Fruit fly (Drosophila melanogaster) whole organism, embryonic: ENCODE data around the gene dimm.

ENCODE experiments used
- CG10209 ChIP-seq: fragments of 200-800 bp; sonication (Bioruptor generic); optimal IDR thresholded peaks from 3 replicates; lab custom pipeline; 2017; ENCODE audit warnings: missing biosample characterization, mild to moderate bottlenecking, missing genetic modification characterization, missing genetic modification reagents
- CG10959 ChIP-seq: fragments of 200-800 bp; sonication (Bioruptor generic); IDR thresholded peaks from 2 replicates; pipeline ENCODE4 v1.3.6; 2022; ENCODE audit warnings: missing biosample characterization, missing genetic modification characterization
- CG11085 ChIP-seq: fragments of 200-800 bp; sonication (Bioruptor generic); IDR thresholded peaks from 2 replicates; pipeline ENCODE4 v1.3.6; 2022; ENCODE audit warnings: missing biosample characterization, missing genetic modification characterization
- CG13123 ChIP-seq: fragments of 200-800 bp; sonication (Bioruptor generic); optimal IDR thresholded peaks from 2 replicates; lab custom pipeline; 2016; ENCODE audit warnings: missing biosample characterization, missing genetic modification characterization
- CG14710 ChIP-seq: fragments of 200-800 bp; sonication (Bioruptor generic); optimal IDR thresholded peaks from 3 replicates; lab custom pipeline; 2019; ENCODE audit warnings: missing biosample characterization, mild to moderate bottlenecking, missing genetic modification characterization, moderate library complexity
- CG15011 ChIP-seq: fragments of 200-800 bp; sonication (Bioruptor generic); optimal IDR thresholded peaks from 3 replicates; lab custom pipeline; 2018; ENCODE audit warnings: missing biosample characterization, mild to moderate bottlenecking, missing genetic modification characterization
- CG15479 ChIP-seq: fragments of 200-800 bp; sonication (Bioruptor generic); optimal IDR thresholded peaks from 3 replicates; lab custom pipeline; 2019; ENCODE audit warnings: missing biosample characterization, mild to moderate bottlenecking, missing genetic modification characterization, moderate library complexity
- CG17802 ChIP-seq: fragments of 200-800 bp; sonication (Bioruptor generic); optimal IDR thresholded peaks from 2 replicates; lab custom pipeline; 2018; ENCODE audit warnings: missing biosample characterization, mild to moderate bottlenecking, missing genetic modification characterization, moderate library complexity
- CG17829 ChIP-seq: fragments of 200-800 bp; optimal IDR thresholded peaks from 2 replicates; lab custom pipeline; 2019; ENCODE audit warnings: missing biosample characterization, mild to moderate bottlenecking, missing genetic modification characterization, moderate library complexity
- CG2120 ChIP-seq: fragments of 200-800 bp; sonication (Bioruptor generic); optimal IDR thresholded peaks from 3 replicates; lab custom pipeline; 2016; ENCODE audit warnings: missing biosample characterization, missing genetic modification characterization
- CG31224 ChIP-seq: fragments of 200-800 bp; sonication (Bioruptor generic); IDR thresholded peaks from 2 replicates; pipeline ENCODE4 v1.3.6; 2022; ENCODE audit warnings: missing biosample characterization, missing genetic modification characterization
- CG31441 ChIP-seq: fragments of 200-800 bp; sonication (Bioruptor generic); IDR thresholded peaks from 2 replicates; pipeline ENCODE4 v1.3.6; 2022; ENCODE audit warnings: missing biosample characterization, missing genetic modification characterization
- CG34224 ChIP-seq: fragments of 200-800 bp; sonication (Bioruptor generic); IDR thresholded peaks from 3 replicates; pipeline ENCODE4 v1.3.6; 2022; ENCODE audit warnings: missing biosample characterization, missing genetic modification characterization; ENCODE audit not compliant: partially characterized antibody
- CG3726 ChIP-seq: fragments of 200-800 bp; sonication (Bioruptor generic); IDR thresholded peaks from 3 replicates; pipeline ENCODE4, ENCODE4 v1.3.6; 2022; ENCODE audit warnings: missing biosample characterization, missing genetic modification characterization
- CG4404 ChIP-seq: fragments of 200-800 bp; sonication (Bioruptor generic); IDR thresholded peaks from 2 replicates; pipeline ENCODE4 v1.3.6; 2022; ENCODE audit warnings: missing biosample characterization, missing genetic modification characterization
- CG4707 ChIP-seq: fragments of 200-800 bp; sonication (Bioruptor generic); optimal IDR thresholded peaks from 2 replicates; lab custom pipeline; 2018; ENCODE audit warnings: missing biosample characterization, mild to moderate bottlenecking, missing genetic modification characterization, moderate library complexity
- CG7357 ChIP-seq: fragments of 200-800 bp; sonication (Bioruptor generic); IDR thresholded peaks from 3 replicates; pipeline ENCODE4 v1.3.6; 2022; ENCODE audit warnings: missing biosample characterization, missing genetic modification characterization
- CG9797 ChIP-seq: fragments of 200-800 bp; sonication (Bioruptor generic); optimal IDR thresholded peaks from 3 replicates; lab custom pipeline; 2018; ENCODE audit warnings: missing biosample characterization, mild to moderate bottlenecking, missing genetic modification characterization
- Dbx ChIP-seq: fragments of 200-800 bp; sonication (Bioruptor generic); IDR thresholded peaks from 3 replicates; pipeline ENCODE4 v1.3.6; 2022; ENCODE audit warnings: missing biosample characterization, missing genetic modification characterization
- Doc2 ChIP-seq: fragments of 200-800 bp; sonication (Bioruptor generic); IDR thresholded peaks from 2 replicates; pipeline ENCODE4 v1.3.6; 2022; ENCODE audit warnings: missing biosample characterization, missing genetic modification characterization
- Dp ChIP-seq: fragments of 200-800 bp; sonication (Bioruptor generic); optimal IDR thresholded peaks from 2 replicates; lab custom pipeline; 2018; ENCODE audit warnings: missing biosample characterization, mild to moderate bottlenecking, missing genetic modification characterization, moderate library complexity
- Drgx ChIP-seq: fragments of 200-800 bp; sonication (Bioruptor generic); IDR thresholded peaks from 2 replicates; pipeline ENCODE4 v1.3.6; 2022; ENCODE audit warnings: missing biosample characterization, missing genetic modification characterization
- E2f2 ChIP-seq: fragments of 200-800 bp; sonication (Bioruptor generic); IDR thresholded peaks from 2 replicates; pipeline ENCODE4 v1.3.6; 2022; ENCODE audit warnings: missing biosample characterization, missing genetic modification characterization
- HLHmδ ChIP-seq: fragments of 200-800 bp; sonication (Bioruptor generic); optimal IDR thresholded peaks from 2 replicates; lab custom pipeline; 2018; ENCODE audit warnings: missing biosample characterization, mild to moderate bottlenecking, missing genetic modification characterization, moderate library complexity
- Hr78 ChIP-seq, 2 experiments: fragments of 200-800 bp in 1 of 2; fragments of >200 bp in 1 of 2; sonication (Bioruptor generic) in 1 of 2; optimal IDR thresholded peaks; 2 replicates each; lab custom pipeline; 2017 to 2019; ENCODE audit warnings: missing biosample characterization in 2 of 2, missing genetic modification characterization in 2 of 2, mild to moderate bottlenecking in 1 of 2, moderate library complexity in 1 of 2
- Lpt ChIP-seq: fragments of >200 bp; optimal IDR thresholded peaks from 2 replicates; lab custom pipeline; 2018; ENCODE audit warnings: missing biosample characterization, missing genetic modification characterization
- MBD-R2 ChIP-seq: fragments of 200-800 bp; sonication (Bioruptor generic); IDR thresholded peaks from 2 replicates; pipeline ENCODE4 v1.3.6; 2022; ENCODE audit warnings: missing biosample characterization, missing genetic modification characterization
- NC2β ChIP-seq: fragments of 200-800 bp; sonication (Bioruptor generic); optimal IDR thresholded peaks from 2 replicates; lab custom pipeline; 2016; ENCODE audit warnings: missing biosample characterization, missing genetic modification characterization
- Poxn ChIP-seq: fragments of 200-800 bp; sonication (Bioruptor generic); IDR thresholded peaks from 2 replicates; pipeline ENCODE4 v1.3.6; 2022; ENCODE audit warnings: missing biosample characterization, missing genetic modification characterization
- Ptx1 ChIP-seq: fragments of 200-800 bp; sonication (Bioruptor generic); IDR thresholded peaks from 2 replicates; pipeline ENCODE4 v1.3.6; 2022; ENCODE audit warnings: missing biosample characterization, missing genetic modification characterization
- Rfx ChIP-seq: fragments of 200-800 bp; sonication (Bioruptor generic); IDR thresholded peaks from 2 replicates; pipeline ENCODE4 v1.3.6; 2022; ENCODE audit warnings: missing biosample characterization, missing genetic modification characterization
- Sox102F ChIP-seq: fragments of 200-800 bp; sonication (Bioruptor generic); optimal IDR thresholded peaks from 2 replicates; lab custom pipeline; 2018; ENCODE audit warnings: missing biosample characterization, mild to moderate bottlenecking, missing genetic modification characterization, moderate library complexity
- Ssrp ChIP-seq: fragments of 200-800 bp; sonication (Bioruptor generic); optimal IDR thresholded peaks from 2 replicates; lab custom pipeline; 2018; ENCODE audit warnings: missing biosample characterization, mild to moderate bottlenecking, missing genetic modification characterization, moderate library complexity
- TFAM ChIP-seq: fragments of 200-800 bp; sonication (Bioruptor generic); optimal IDR thresholded peaks from 2 replicates; lab custom pipeline; 2017; ENCODE audit warnings: missing biosample characterization, missing genetic modification characterization, inconsistent platforms
- Trl ChIP-seq, 3 experiments: fragments of >200 bp in 2 of 3; fragments of 200-800 bp in 1 of 3; sonication (Bioruptor generic) in 1 of 3; optimal IDR thresholded peaks; 2 replicates in 1 of 3; 3 replicates in 2 of 3; lab custom pipeline; 2016 to 2017; ENCODE audit warnings: missing biosample characterization in 1 of 3, missing genetic modification characterization in 1 of 3
- Usf ChIP-seq: fragments of 200-800 bp; sonication (Bioruptor generic); optimal IDR thresholded peaks from 2 replicates; lab custom pipeline; 2017; ENCODE audit warnings: missing genotype, missing biosample characterization, missing genetic modification characterization
- bsh ChIP-seq, 2 experiments: fragments of 200-800 bp; sonication (Bioruptor generic); optimal IDR thresholded peaks; 2 replicates each; lab custom pipeline; 2017 to 2018; ENCODE audit warnings: mild to moderate bottlenecking in 2 of 2, missing biosample characterization in 2 of 2, missing genetic modification characterization in 2 of 2, moderate library complexity in 1 of 2
- chm ChIP-seq: fragments of 200-800 bp; sonication (Bioruptor generic); IDR thresholded peaks from 2 replicates; pipeline ENCODE4 v1.3.6; 2022; ENCODE audit warnings: missing biosample characterization, missing genetic modification characterization
- fd64A ChIP-seq: fragments of 200-800 bp; sonication (Bioruptor generic); optimal IDR thresholded peaks from 3 replicates; lab custom pipeline; 2018; ENCODE audit warnings: missing biosample characterization, mild to moderate bottlenecking, missing genetic modification characterization
- gce ChIP-seq: fragments of 200-800 bp; sonication (Bioruptor generic); IDR thresholded peaks from 3 replicates; pipeline ENCODE4 v1.3.6; 2022; ENCODE audit warnings: missing biosample characterization, missing genetic modification characterization
- jumu ChIP-seq: fragments of 200-800 bp; sonication (Bioruptor generic); optimal IDR thresholded peaks from 3 replicates; lab custom pipeline; 2016; ENCODE audit warnings: missing biosample characterization, missing genetic modification characterization
- klu ChIP-seq: fragments of 200-800 bp; sonication (Bioruptor generic); IDR thresholded peaks from 2 replicates; pipeline ENCODE4 v1.3.6; 2022; ENCODE audit warnings: missing biosample characterization, missing genetic modification characterization
- lmd ChIP-seq: fragments of 200-800 bp; sonication (Bioruptor generic); IDR thresholded peaks from 2 replicates; pipeline ENCODE4 v1.3.6; 2022; ENCODE audit warnings: missing biosample characterization, missing genetic modification characterization
- maf-S ChIP-seq: fragments of 200-800 bp; sonication (Bioruptor generic); optimal IDR thresholded peaks from 2 replicates; lab custom pipeline; 2016; ENCODE audit warnings: missing biosample characterization, missing genetic modification characterization
- pan ChIP-seq, 4 experiments: fragments of >200 bp in 3 of 4; fragments of 200-800 bp in 1 of 4; sonication (Bioruptor generic) in 1 of 4; optimal IDR thresholded peaks in 3 of 4; IDR thresholded peaks in 1 of 4; 2 replicates each; pipeline versions ENCODE4 v1.3.6 to Lab custom; 2017 to 2022; ENCODE audit warnings: missing biosample characterization in 2 of 4, missing genetic modification characterization in 2 of 4, mixed read lengths in 1 of 4
- run ChIP-seq: fragments of 200-800 bp; sonication (Bioruptor generic); optimal IDR thresholded peaks from 3 replicates; lab custom pipeline; 2018; ENCODE audit warnings: missing biosample characterization, mild to moderate bottlenecking, missing genetic modification characterization
- vnd ChIP-seq: fragments of 200-800 bp; sonication (Bioruptor generic); IDR thresholded peaks from 3 replicates; pipeline ENCODE4 v1.3.6; 2022; ENCODE audit warnings: missing biosample characterization, missing genetic modification characterization; ENCODE audit not compliant: partially characterized antibody
- vvl ChIP-seq: fragments of 200-800 bp; sonication (Bioruptor generic); IDR thresholded peaks from 2 replicates; pipeline ENCODE4 v1.3.6; 2022; ENCODE audit warnings: missing biosample characterization, missing genetic modification characterization

dimm gene

dm6 chr2L:21309754-21310426 is 21.7 kb upstream of the dimm start, which contains the start of gene Mondo (continued):
- TF ChIP-seq TFAM (no peak), Rfx (GFP tag; lab: Robert Waterston, UW) (peak; percentile 76), klu (GFP tag; lab: Robert Waterston, UW) (no peak), gce (GFP tag; lab: Robert Waterston, UW) (no peak; the same call in 2 of the 3 replicates), jumu (GFP tag; lab: Kevin White, UChicago) (peak; percentile 6), fd64A (GFP tag; lab: Kevin White, UChicago) (no peak), bsh (GFP tag; optimal IDR thresholded peaks at IDR 0.05; lab: Kevin White, UChicago) (peak in 1 of 2 experiments; percentile 31), E2f2 (GFP tag; lab: Robert Waterston, UW) (no peak), Ptx1 (GFP tag; lab: Robert Waterston, UW) (peak; percentile 64), CG4404 (GFP tag; lab: Robert Waterston, UW) (peak; percentile 50; the same call in 1 of the 2 replicates), CG4707 (no peak), CG17829 (tag; lab: Kevin White, UChicago) (peak; percentile 6), Ssrp (peak; percentile 50), vnd (GFP tag; lab: Robert Waterston, UW) (no peak), CG31441 (GFP tag; lab: Robert Waterston, UW) (peak; percentile 43; the same call in 1 of the 2 replicates), run (peak; percentile 4), CG14710 (tag; lab: Kevin White, UChicago) (no peak), CG34224 (GFP tag; lab: Robert Waterston, UW) (peak; percentile 3; the same call in 1 of the 3 replicates), Sox102F (GFP tag; lab: Kevin White, UChicago) (peak; percentile 45), Trl (optimal IDR thresholded peaks at IDR 0.05; lab: Kevin White, UChicago) (peak in 1 of 2 experiments; percentile 44), Trl (GFP tag; optimal IDR thresholded peaks at IDR 0.05; lab: Kevin White, UChicago) (no peak), CG15011 (no peak), Hr78 (GFP tag; optimal IDR thresholded peaks at IDR 0.05; lab: Kevin White, UChicago) (peak in 1 of 2 experiments; percentile 100), NC2β (no peak), maf-S (no peak), CG31224 (GFP tag; lab: Robert Waterston, UW) (no peak), CG17802 (tag; lab: Kevin White, UChicago) (peak; percentile 76), CG15479 (GFP tag; lab: Kevin White, UChicago) (peak; percentile 60), Poxn (GFP tag; lab: Robert Waterston, UW) (no peak), MBD-R2 (GFP tag; lab: Robert Waterston, UW) (peak; percentile 58), pan (optimal IDR thresholded peaks at IDR 0.05; lab: Kevin White, UChicago) (no peak), pan (GFP tag; optimal IDR thresholded peaks at IDR 0.05 in 1 of 2, IDR thresholded peaks at IDR 0.05 in 1 of 2) (peak in 1 of 2 experiments; percentile 69), CG10959 (GFP tag; lab: Robert Waterston, UW) (no peak), CG13123 (GFP tag; lab: Kevin White, UChicago) (no peak), CG9797 (GFP tag; lab: Kevin White, UChicago) (peak; percentile 18), vvl (peak; percentile 42), CG10209 (GFP tag; lab: Kevin White, UChicago) (no peak), Drgx (GFP tag; lab: Robert Waterston, UW) (no peak), HLHmδ (GFP tag; lab: Kevin White, UChicago) (no peak), Dp (GFP tag; lab: Kevin White, UChicago) (no peak), CG11085 (GFP tag; lab: Robert Waterston, UW) (0 out of 2 replicates have a peak, but pooled peaks have one; percentile 10), CG3726 (GFP tag; lab: Robert Waterston, UW) (no peak), CG7357 (GFP tag; lab: Robert Waterston, UW) (peak; percentile 77), Doc2 (GFP tag; lab: Robert Waterston, UW) (no peak), Dbx (GFP tag; lab: Robert Waterston, UW) (peak; percentile 13; the same call in 1 of the 3 replicates), Lpt (GFP tag; lab: Kevin White, UChicago) (no peak), lmd (GFP tag; lab: Robert Waterston, UW) (no peak; the same call in 1 of the 2 replicates), chm (GFP tag; lab: Robert Waterston, UW) (peak; percentile 60; the same call in 1 of the 2 replicates), CG2120 (GFP tag; lab: Kevin White, UChicago) (peak; percentile 50), Usf (GFP tag; lab: Kevin White, UChicago) (peak; percentile 16)
